Fruit fly (Drosophila melanogaster) whole organism, larva: ENCODE data around the gene CG6142.

Experiments used
- noc ChIP-seq: fragments of 200-800 bp; sonication (Bioruptor generic); optimal IDR thresholded peaks from 3 replicates; lab custom pipeline; 2019; ENCODE audit warnings: missing biosample characterization, mild to moderate bottlenecking, missing genetic modification characterization, moderate library complexity

The CG6142 gene

DNA sequence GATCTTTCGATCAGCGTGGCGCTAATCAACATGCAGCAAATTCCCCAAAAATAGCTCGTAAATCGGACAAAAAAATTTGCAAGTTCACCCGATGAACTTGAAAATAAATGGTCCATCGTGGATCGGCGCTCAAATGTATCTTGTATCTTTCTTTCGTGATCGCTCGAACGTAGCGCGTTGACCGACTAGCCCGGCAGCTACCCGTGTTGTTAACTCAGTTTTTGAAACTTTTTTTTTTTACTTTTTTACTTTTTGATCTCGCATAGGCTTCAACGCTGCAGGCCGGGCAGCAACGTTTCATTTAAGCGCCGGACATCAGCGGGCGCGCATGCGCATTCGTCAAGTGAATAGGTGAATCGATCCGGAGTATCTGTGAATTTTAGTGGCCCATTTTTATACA, at the start of gene CG6142:
CG6142 (plus strand) TSS at position 301 of the 400 bp plus-strand sequence.
- no peak for TF ChIP-seq noc (tag; lab: Kevin White, UChicago)

DNA sequence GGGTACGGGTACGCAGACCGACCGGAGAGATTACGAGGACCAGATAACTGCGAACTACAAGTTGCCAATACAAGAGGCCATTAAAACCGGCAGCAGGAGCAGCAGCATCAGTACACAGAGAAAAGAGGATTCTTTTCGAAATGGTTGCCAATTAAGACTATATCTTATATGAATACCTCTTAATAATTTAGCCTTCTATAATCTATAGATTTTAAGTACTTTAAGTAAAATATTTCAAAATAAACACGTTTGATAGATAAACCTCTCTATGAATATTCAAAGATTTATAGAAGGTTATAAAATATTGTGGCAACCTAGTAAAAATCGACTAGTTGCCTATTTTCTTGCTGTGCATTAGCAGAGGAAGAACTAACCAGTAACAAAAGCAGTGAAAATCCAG, 37.4 kb upstream of the CG6142 start:
- TF ChIP-seq noc (tag; lab: Kevin White, UChicago): no peak

DNA sequence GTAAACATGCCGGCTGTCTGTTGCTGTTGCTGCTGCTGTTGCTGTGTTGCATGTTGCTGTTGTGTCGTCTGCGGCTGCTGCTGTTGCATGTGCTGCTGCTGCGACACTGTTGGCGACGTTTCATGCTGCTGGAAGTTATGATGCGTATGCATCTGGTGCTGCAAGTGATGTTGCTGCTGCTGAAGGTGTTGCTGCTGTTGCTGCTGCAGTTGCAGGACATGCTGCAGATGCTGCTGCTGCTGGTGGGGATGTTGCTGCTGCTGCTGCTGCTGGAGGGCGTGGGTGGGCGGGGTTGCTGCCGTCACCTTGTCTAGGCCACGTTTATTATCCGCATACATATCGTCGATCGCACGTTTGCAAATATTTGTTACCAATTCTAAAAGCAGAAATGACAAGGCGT, 36.8 kb upstream of the CG6142 start:
- no peak for TF ChIP-seq noc (tag; lab: Kevin White, UChicago)

DNA sequence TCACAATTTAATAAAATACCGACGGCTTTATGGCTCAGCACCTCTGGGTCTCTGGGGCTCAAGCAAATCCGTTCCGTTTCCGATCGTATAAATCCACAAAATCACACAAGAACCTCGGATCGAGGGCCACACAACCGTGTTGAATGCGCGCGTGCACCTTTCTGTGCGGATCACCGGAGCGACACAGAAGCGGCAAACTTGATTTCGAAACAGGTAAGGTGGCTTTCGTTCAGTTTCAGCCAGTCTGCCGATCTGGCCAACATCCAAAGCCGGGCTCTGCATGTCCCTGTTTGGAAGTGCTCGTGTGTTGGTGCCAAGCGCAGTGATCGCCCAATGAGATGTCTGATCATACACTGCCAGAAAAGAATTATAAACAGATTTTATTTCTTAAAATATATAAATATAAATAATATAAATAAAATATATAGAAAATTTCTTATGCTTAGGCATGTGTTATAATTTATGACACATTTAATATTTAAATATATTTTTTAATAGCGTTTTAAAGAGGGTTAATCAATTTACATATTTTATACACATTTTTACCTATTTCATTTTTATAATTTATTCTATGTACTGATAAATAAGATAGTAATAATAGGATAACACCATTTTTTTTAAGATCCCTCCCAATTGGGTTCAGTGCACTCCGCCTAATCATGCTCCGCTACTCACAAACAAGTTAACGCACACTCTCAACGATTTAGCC, 34.3 kb upstream of the CG6142 start, which contains the start of gene dysf:
dysf (minus strand) TSS at position 210 of the 709 bp plus-strand sequence.
- TF ChIP-seq noc (tag; lab: Kevin White, UChicago): peak; percentile 53

DNA sequence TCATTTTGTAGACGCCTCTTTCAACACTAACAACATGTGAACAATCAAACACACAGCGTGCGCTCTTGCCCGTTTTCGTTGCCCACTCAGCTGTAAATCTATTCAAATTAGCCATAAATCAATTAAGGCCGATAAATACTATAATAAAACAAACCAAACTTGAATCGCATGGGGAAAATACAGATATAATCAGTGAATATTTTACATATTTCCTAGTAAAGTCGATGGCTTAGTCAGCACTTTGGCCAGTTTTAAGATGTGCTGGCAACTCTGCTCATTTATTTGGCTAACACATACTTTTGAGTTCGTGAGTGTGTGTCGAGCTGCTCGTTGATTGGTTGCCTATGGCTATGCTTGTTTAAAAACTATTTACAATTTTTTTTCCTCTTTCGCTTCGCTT, 33.7 kb upstream of the CG6142 start:
- peak; percentile 17 for TF ChIP-seq noc (tag; lab: Kevin White, UChicago)

DNA sequence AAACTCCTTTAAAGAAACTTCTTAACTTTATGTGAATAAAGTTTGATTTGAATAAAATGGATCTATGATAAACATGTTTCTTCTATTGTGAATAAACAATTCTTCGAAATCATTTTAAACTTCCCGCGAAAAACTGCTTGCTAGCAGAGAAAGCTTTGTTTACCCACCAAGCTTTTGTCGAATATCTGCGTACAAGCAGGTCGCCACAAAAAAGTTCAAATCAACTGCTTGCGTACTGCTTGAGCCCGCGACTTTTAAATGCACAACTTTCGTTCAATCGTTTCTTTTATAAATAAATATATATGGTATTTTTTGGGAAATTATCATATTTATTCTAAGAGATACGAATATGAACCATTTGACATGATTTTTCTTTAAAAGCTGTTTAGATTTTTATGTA, 29.5 kb upstream of the CG6142 start:
- no peak for TF ChIP-seq noc (tag; lab: Kevin White, UChicago)

DNA sequence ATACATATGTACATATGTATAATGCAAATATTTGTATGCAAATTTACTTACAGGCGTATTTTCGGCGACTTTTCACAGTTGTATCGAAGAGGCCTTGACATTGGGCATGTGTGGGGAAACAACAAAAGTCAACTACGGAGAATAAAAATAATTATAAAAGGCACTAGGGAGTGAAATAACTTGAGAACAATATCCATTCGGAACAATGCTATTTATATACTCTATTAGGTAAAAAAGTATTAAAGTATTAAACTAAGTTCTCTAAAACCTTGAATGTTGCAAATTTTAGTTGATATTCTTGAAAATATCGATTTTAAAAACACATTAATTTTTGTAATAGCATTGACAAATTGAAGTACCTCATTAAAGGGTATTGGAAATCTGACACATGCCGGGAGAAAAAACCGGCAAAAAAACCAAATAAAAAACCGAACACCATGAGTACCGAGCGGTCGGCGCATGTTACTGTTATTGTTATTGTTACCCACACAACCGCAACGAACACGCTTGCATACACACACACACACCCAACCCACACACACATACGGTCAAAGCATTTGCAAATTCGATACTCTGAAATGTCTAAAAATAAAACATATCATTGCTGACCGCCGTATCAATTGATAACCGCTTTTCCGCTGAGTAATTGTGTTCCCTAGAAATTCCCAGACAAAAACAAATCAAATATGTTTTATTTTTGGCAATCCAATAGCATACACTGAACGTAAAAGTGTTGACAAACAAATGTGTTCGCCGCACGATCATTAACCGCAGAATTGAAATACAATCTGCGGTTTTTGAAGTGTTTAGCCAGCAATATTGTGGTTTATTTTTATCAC, 28.4 kb upstream of the CG6142 start:
- TF ChIP-seq noc (tag; lab: Kevin White, UChicago): peak; percentile 80

DNA sequence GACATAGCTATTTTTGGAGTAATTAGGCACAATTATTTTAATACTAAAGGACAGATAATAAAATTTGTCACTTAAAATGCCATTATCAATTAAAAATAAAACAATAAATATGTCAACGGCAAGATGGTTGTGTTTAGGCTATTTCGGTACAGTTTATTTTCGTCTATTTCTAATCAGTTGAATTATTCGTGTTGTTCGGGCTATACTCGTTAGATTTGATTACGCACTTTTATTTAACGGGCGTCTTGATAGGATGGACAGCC, 27.9 kb upstream of the CG6142 start:
- peak; percentile 75 for TF ChIP-seq noc (tag; lab: Kevin White, UChicago)

DNA sequence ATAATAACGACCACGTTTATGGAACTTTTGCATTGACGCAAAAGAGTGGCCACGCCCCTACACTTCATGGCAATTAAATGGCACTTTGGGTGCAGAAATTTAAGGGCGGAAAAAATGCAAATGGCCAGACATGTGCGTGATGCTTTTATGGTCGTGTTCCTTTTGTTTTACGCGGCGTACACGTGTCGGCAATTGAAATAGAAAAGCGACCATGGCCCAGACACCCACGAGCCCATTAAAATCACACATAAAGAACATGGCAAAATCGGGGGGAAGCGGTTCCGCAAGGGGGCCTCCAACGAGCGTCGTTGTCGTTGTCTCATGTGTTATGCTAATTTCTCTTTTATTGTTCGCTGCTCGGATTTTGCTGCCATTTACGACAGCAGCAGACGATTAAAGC, 27.5 kb upstream of the CG6142 start:
- no peak for TF ChIP-seq noc (tag; lab: Kevin White, UChicago)

DNA sequence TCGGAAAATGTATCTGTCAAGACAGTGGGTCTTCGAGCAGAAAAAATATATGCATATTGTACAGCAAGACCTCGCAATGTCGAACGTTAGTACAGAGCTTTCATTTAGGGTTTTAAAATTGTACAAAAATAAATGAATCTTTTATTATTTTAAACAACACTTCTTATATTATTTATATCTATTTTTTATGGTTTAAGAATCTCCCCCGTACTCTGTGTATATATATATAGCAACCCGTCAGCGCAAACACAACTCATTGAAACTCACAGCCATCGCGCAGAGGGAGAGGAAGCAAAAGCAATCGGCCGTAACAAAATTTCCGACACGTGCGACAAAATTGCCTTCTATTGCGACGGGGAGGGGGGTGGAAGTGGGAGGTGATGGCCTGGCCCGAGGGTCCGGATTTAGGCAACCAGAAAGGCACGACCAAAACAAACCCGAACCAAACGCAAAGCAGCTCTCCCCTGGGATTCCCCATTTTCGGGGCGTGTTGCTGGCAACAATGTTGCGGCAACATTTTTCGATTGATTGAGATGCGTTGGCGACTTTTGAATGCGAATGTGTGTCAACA, 26.9 kb upstream of the CG6142 start:
- no peak for TF ChIP-seq noc (tag; lab: Kevin White, UChicago)

DNA sequence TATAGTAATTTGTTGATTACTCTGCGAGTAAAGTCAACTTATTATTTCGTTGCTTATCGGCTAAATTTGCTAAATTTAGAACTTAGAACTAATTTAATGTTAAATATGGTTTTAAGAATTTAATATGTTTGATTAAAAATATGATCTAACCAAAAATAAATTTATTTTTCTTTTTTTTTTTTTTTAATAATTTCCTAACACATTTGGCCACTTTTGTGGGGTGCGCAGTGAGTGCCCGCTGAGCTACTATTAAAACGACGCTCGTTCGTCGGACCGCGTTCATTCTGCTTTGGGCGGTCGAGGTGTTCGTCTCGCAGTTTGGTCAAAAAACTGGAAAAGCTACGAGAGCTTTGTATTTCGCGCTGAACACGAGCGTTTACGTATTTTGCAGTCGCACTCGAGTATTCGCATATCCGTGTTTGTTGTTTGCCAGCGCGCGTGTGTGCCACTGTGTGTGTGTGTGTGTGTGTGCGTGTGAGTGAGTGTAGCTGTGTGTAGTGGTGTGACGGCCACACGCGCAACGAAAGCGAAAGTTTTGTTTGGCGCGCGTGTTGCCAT, 26.3 kb upstream of the CG6142 start, which contains the start of gene Cipc:
Cipc (plus strand) TSS at position 274 of the 558 bp plus-strand sequence.
- TF ChIP-seq noc (tag; lab: Kevin White, UChicago): peak; percentile 87

DNA sequence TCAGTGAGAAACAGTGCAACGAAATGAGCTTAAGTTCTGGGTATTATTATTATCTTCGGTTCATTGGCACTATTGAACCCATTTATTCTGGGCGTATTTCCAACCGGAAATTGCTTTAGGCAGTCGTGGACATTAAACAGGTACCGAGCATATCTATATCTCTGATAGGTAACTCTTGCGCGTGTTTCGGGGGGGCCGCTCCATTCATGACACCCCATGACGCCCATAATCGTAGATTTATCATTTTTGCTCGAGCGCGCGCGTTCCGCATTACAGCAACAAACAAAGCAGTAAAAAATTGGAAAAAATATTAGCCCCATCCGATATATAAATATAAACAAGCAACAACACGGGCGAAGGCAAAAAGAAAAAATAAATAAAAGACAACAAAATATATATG, 24.5 kb upstream of the CG6142 start:
- peak; percentile 56 for TF ChIP-seq noc (tag; lab: Kevin White, UChicago)

DNA sequence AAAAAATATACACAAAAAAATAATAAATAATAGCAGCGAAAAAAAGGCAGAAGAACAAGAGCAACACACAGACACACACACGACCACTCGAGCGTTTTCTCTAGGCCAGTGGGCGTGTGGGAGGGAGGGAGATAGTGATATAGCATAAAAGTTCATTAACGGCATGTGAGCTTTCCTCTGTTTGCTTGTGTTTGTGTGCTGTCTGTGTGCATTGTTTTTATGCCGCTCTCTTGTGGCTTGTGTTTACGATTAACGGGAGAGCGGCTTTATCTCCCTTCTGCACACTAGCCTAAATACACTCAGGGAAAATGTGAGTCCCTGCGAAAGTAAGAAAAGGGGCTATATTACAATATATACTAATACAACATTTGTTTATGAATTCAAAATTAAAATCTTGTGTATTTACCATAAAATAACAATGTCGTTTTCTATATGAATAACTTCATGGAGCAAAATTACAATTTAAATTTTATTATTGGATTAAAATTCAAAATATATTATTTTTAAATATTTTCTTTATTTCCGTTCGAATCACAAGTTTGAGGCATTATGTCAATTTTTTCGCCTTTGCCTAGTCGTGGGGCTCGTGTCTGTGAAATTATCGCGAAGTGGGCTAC, 15.4 kb upstream of the CG6142 start:
- peak; percentile 20 for TF ChIP-seq noc (tag; lab: Kevin White, UChicago)

DNA sequence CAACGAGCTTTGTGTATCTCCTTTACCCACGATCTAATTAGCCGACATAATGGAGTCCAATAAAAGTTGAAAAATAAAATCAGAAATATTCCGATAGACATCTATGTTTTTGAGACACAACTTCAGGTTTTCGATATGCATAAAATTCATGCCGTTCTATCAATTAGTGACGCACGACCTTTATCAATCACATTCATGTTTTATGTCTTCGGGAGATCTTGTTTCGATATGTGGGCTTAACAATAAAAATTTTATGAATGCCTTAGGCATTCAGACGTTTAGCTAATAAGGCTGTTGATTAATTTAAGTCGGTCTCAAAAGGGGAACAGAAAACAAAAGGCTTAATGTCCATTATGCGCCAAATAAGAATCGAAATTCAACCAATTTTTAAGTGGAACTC, 13.0 kb upstream of the CG6142 start:
- no peak for TF ChIP-seq noc (tag; lab: Kevin White, UChicago)

DNA sequence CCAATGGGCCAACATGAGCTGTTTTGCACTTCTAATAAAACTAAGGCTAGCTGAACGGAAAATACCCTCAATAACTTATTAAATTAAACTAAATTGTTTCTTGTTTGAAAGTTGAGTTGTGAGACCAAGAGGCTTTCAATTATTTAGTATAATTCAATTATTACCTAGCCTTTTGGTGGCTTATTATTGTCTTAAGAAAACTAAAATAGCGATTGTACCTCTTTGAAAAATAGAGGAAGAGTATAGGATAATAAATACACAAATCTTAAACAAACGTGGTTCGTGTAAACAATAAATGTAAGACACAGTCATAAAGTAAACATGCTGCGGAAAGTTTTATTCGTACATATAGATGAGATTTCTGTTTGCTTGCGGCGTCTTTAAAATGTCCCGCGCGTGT, 11.8 kb upstream of the CG6142 start:
- peak; percentile 78 for TF ChIP-seq noc (tag; lab: Kevin White, UChicago)

DNA sequence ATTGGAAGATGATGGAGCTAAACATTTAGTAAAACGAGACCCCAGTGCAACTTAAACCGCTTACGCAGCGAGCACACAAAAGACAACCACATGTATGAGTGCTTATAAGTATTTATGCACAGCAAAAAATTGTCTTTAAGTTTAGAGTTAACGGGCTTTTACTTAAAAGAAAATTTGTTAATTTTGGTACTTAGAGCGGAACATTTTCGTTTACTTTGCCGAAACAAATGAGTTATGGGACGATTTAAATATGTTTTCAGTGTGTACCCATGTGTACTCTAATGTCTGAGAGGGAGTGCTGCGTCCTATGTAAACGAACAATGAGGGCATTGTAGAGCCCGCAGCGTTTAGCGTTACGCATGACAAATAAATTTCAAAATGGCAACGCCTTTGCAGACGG, 11.2 kb upstream of the CG6142 start:
- TF ChIP-seq noc (tag; lab: Kevin White, UChicago): no peak
